Fruit fly (Drosophila melanogaster): ENCODE measurements around the gene Tdrd3.

Tdrd3 gene

dm6 chr3L:14785492-14785916, 1.1 kb upstream of the Tdrd3 start (continued):
- TF ChIP-seq CG11504 (tag; optimal IDR thresholded peaks at IDR 0.05) (peak; percentile 35), run (tag; optimal IDR thresholded peaks at IDR 0.05) (no peak), CG5180 (GFP tag; optimal IDR thresholded peaks at IDR 0.05) (no peak), CG4730 (GFP tag; IDR thresholded peaks at IDR 0.05) (no peak), CG34422 (GFP tag; IDR thresholded peaks at IDR 0.05) (peak; percentile 44; the same call in 1 of the 3 replicates), gem (tag; optimal IDR thresholded peaks at IDR 0.05) (peak; percentile 24), CG2120 (GFP tag; optimal IDR thresholded peaks at IDR 0.05) (peak; percentile 19), CG7786 (GFP tag; optimal IDR thresholded peaks at IDR 0.05) (peak; percentile 16), Dbx (GFP tag; IDR thresholded peaks at IDR 0.05) (peak; percentile 41; the same call in 2 of the 3 replicates), sens (GFP tag) (peak; percentile 30), crol (GFP tag; IDR thresholded peaks at IDR 0.05) (peak; percentile 81), CG15601 (tag; optimal IDR thresholded peaks at IDR 0.05) (no peak)

dm6 chr3L:14789676-14790075, 3.1 kb downstream of the Tdrd3 start, which contains the start of gene Helz:
Gene Helz (plus strand): TSS chr3L:14789935.
- no peak for TF ChIP-seq knrl (GFP tag; IDR thresholded peaks at IDR 0.05; ENCODE audit: partially characterized antibody)
- no peak for TF ChIP-seq Doc2 (GFP tag; IDR thresholded peaks at IDR 0.05)
- no peak for TF ChIP-seq CG6683 (GFP tag; optimal IDR thresholded peaks at IDR 0.05)
- TF ChIP-seq Asciz (GFP tag; optimal IDR thresholded peaks at IDR 0.05) = no peak
- TF ChIP-seq CG4730 (GFP tag; IDR thresholded peaks at IDR 0.05) = no peak
- no peak for TF ChIP-seq CG12219 (GFP tag; optimal IDR thresholded peaks at IDR 0.05)
- TF ChIP-seq fd3F (GFP tag; optimal IDR thresholded peaks at IDR 0.05) = no peak
- no peak for TF ChIP-seq MTF-1 (GFP tag; optimal IDR thresholded peaks at IDR 0.05; ENCODE audit: borderline replicate concordance)
- no peak for TF ChIP-seq Tbp (GFP tag; optimal IDR thresholded peaks at IDR 0.05)
- no peak for TF ChIP-seq CG5245 (GFP tag; optimal IDR thresholded peaks at IDR 0.05)
- no peak for TF ChIP-seq run (tag; optimal IDR thresholded peaks at IDR 0.05)
- no peak for TF ChIP-seq CG18011 (GFP tag; optimal IDR thresholded peaks at IDR 0.05)
- TF ChIP-seq nau (GFP tag; optimal IDR thresholded peaks at IDR 0.05) = no peak
- no peak for TF ChIP-seq CG2202 (tag; optimal IDR thresholded peaks at IDR 0.05)
- TF ChIP-seq emc (GFP tag; optimal IDR thresholded peaks at IDR 0.05) = no peak
- TF ChIP-seq CG17612 (GFP tag; IDR thresholded peaks at IDR 0.05) = no peak
- TF ChIP-seq CG2875 (GFP tag; optimal IDR thresholded peaks at IDR 0.05) = no peak
- TF ChIP-seq CG7271 (tag; optimal IDR thresholded peaks at IDR 0.05) = no peak
- peak; percentile 40 for TF ChIP-seq HLHmδ (GFP tag; optimal IDR thresholded peaks at IDR 0.05)
- no peak for TF ChIP-seq CG8281 (tag; optimal IDR thresholded peaks at IDR 0.05)
- TF ChIP-seq ERR (GFP tag; optimal IDR thresholded peaks at IDR 0.05) = no peak
- peak; percentile 68 for TF ChIP-seq bbx (GFP tag; IDR thresholded peaks at IDR 0.05; ENCODE audit: partially characterized antibody)
- TF ChIP-seq Hr51 (GFP tag; optimal IDR thresholded peaks at IDR 0.05) = no peak
- TF ChIP-seq CG10462 (GFP tag; optimal IDR thresholded peaks at IDR 0.05) = no peak
- TF ChIP-seq stwl (tag; optimal IDR thresholded peaks at IDR 0.05) = peak; percentile 6
- no peak for TF ChIP-seq CG12104 (GFP tag; optimal IDR thresholded peaks at IDR 0.05)
- TF ChIP-seq CG3065 (GFP tag; optimal IDR thresholded peaks at IDR 0.05) = no peak
- peak; percentile 96 for TF ChIP-seq Ets65A (GFP tag)
- no peak for TF ChIP-seq Poxn (GFP tag; IDR thresholded peaks at IDR 0.05)
- peak; percentile 75 for TF ChIP-seq slbo (GFP tag; IDR thresholded peaks at IDR 0.05)
- no peak for TF ChIP-seq wdn (GFP tag; IDR thresholded peaks at IDR 0.05)
- TF ChIP-seq amos (GFP tag; IDR thresholded peaks at IDR 0.05; ENCODE audit: partially characterized antibody) = peak; percentile 66
- no peak for TF ChIP-seq Nf-YA (GFP tag; IDR thresholded peaks at IDR 0.05)
- TF ChIP-seq Sox100B (GFP tag; optimal IDR thresholded peaks at IDR 0.05) = no peak
- no peak for TF ChIP-seq CG7357 (GFP tag; IDR thresholded peaks at IDR 0.05)
- TF ChIP-seq NC2α (GFP tag; optimal IDR thresholded peaks at IDR 0.05) = no peak
- TF ChIP-seq jigr1 (GFP tag; IDR thresholded peaks at IDR 0.05) = no peak
- TF ChIP-seq chif (GFP tag; optimal IDR thresholded peaks at IDR 0.05) = peak in 1 of 2 experiments; percentile 19
- no peak for TF ChIP-seq Ravus (GFP tag; IDR thresholded peaks at IDR 0.05)
- no peak for TF ChIP-seq Ada2b (GFP tag; IDR thresholded peaks at IDR 0.05)
